Fruit fly (Drosophila melanogaster) Kc167 (cell line): Measurements from ENCODE around the gene CG42709.

ENCODE experiments used
- Myc ChIP-seq: fragments of >200 bp; optimal IDR thresholded peaks from 2 replicates; lab custom pipeline; 2017; ENCODE audit warnings: missing external identifiers
- Sin3A ChIP-seq: fragments of >200 bp; optimal IDR thresholded peaks from 2 replicates; lab custom pipeline; 2018; ENCODE audit warnings: missing external identifiers
- h ChIP-seq: fragments of >200 bp; optimal IDR thresholded peaks from 3 replicates; lab custom pipeline; 2018; ENCODE audit warnings: missing external identifiers
- insv ChIP-seq: fragments of >200 bp; optimal IDR thresholded peaks from 3 replicates; lab custom pipeline; 2018; ENCODE audit warnings: missing external identifiers
- psq ChIP-seq: fragments of >200 bp; optimal IDR thresholded peaks from 2 replicates; lab custom pipeline; 2017; ENCODE audit warnings: missing external identifiers
- ttk ChIP-seq: sonication (Bioruptor generic); optimal IDR thresholded peaks from 2 replicates; lab custom pipeline; 2017; ENCODE audit warnings: missing external identifiers

Gene CG42709

dm6 chr3L:12789875-12790373 is at the start of gene CG42709:
TSS of gene CG42709 (plus strand) at chr3L:12790192.
- TF ChIP-seq insv (lab: Kevin White, UChicago): no peak
- no peak for TF ChIP-seq Sin3A
- no peak for TF ChIP-seq psq (lab: Kevin White, UChicago)
- TF ChIP-seq Myc (lab: Kevin White, UChicago): no peak

dm6 chr3L:12741608-12742007 is 48.4 kb upstream of the CG42709 start, which contains the start of gene CG32112:
TSS of gene CG32112 (plus strand) at chr3L:12741718.
- TF ChIP-seq psq (lab: Kevin White, UChicago) (no peak), Sin3A (no peak), h (lab: Kevin White, UChicago) (no peak), insv (lab: Kevin White, UChicago) (no peak), Myc (lab: Kevin White, UChicago) (no peak), ttk (lab: Kevin White, UChicago) (no peak)

dm6 chr3L:12745121-12745770 is 44.7 kb upstream of the CG42709 start, which contains the start of gene CG32109:
TSS of gene CG32109 (plus strand) at chr3L:12745344.
- TF ChIP-seq Sin3A (no peak), Myc (lab: Kevin White, UChicago) (no peak), psq (lab: Kevin White, UChicago) (no peak), ttk (lab: Kevin White, UChicago) (no peak), h (lab: Kevin White, UChicago) (no peak), insv (lab: Kevin White, UChicago) (no peak)

- TF ChIP-seq Myc (lab: Kevin White, UChicago): no peak
- TF ChIP-seq ttk (lab: Kevin White, UChicago): no peak
- TF ChIP-seq psq (lab: Kevin White, UChicago): no peak
Observed at dm6 chr3L:12746241-12746640, 43.8 kb upstream of the CG42709 start.

dm6 chr3L:12748711-12749566 is 41.1 kb upstream of the CG42709 start:
- TF ChIP-seq psq (lab: Kevin White, UChicago) (no peak), insv (lab: Kevin White, UChicago) (no peak), Myc (lab: Kevin White, UChicago) (no peak), Sin3A (no peak), ttk (lab: Kevin White, UChicago) (no peak), h (lab: Kevin White, UChicago) (no peak)

dm6 chr3L:12749567-12750535 is 40.1 kb upstream of the CG42709 start, which contains the start of the genes Klc and CG10984:
TSS of gene Klc (minus strand) at chr3L:12750056.
TSS of gene CG10984 (plus strand) at chr3L:12750119.
- TF ChIP-seq insv (lab: Kevin White, UChicago) (no peak), Myc (lab: Kevin White, UChicago) (no peak), psq (lab: Kevin White, UChicago) (no peak), Sin3A (no peak), ttk (lab: Kevin White, UChicago) (no peak), h (lab: Kevin White, UChicago) (no peak)

dm6 chr3L:12754769-12755189 is 35.2 kb upstream of the CG42709 start, which contains the start of the genes CG10973 and Vps13D:
TSS of gene CG10973 (minus strand) at chr3L:12754774.
TSS of gene Vps13D (plus strand) at chr3L:12755049.
- TF ChIP-seq Sin3A: no peak
- TF ChIP-seq h (lab: Kevin White, UChicago): no peak
- no peak for TF ChIP-seq Myc (lab: Kevin White, UChicago)
- no peak for TF ChIP-seq insv (lab: Kevin White, UChicago)
- no peak for TF ChIP-seq ttk (lab: Kevin White, UChicago)
- TF ChIP-seq psq (lab: Kevin White, UChicago): no peak

dm6 chr3L:12772740-12773686 is 17.0 kb upstream of the CG42709 start, which contains the start of gene Hip1:
TSS of gene Hip1 (minus strand) at chr3L:12773573.
- TF ChIP-seq Myc (lab: Kevin White, UChicago): no peak
- no peak for TF ChIP-seq ttk (lab: Kevin White, UChicago)
- TF ChIP-seq Sin3A: no peak
- TF ChIP-seq insv (lab: Kevin White, UChicago): no peak
- no peak for TF ChIP-seq psq (lab: Kevin White, UChicago)
- TF ChIP-seq h (lab: Kevin White, UChicago): no peak

- TF ChIP-seq psq (lab: Kevin White, UChicago) (no peak), Myc (lab: Kevin White, UChicago) (no peak), Sin3A (no peak), ttk (lab: Kevin White, UChicago) (no peak)
Observed at dm6 chr3L:12778616-12779015, 11.4 kb upstream of the CG42709 start, which contains the start of gene CG32106. TSS of gene CG32106 (minus strand) at chr3L:12778716.
